Fruit fly (Drosophila melanogaster) whole organism: Measurements from ENCODE around the gene ppk27.

Experiments
- EcR ChIP-seq, 2 experiments: fragments of >200 bp; optimal IDR thresholded peaks; 2 replicates each; lab custom pipeline; 2017; ENCODE audit warnings: missing biosample characterization in 2 of 2, missing genetic modification characterization in 2 of 2, missing genetic modification reagents in 2 of 2
- pan ChIP-seq: fragments of >200 bp; optimal IDR thresholded peaks from 2 replicates; lab custom pipeline; 2017
- psq ChIP-seq: fragments of >200 bp; optimal IDR thresholded peaks from 2 replicates; lab custom pipeline; 2017
- usp ChIP-seq: fragments of >200 bp; optimal IDR thresholded peaks from 2 replicates; lab custom pipeline; 2017; ENCODE audit warnings: missing biosample characterization, missing genetic modification characterization, mixed read lengths

- TF ChIP-seq usp (GFP tag; lab: Kevin White, UChicago), result no peak
- peak; percentile 45 for TF ChIP-seq pan
- no peak for TF ChIP-seq psq (lab: Kevin White, UChicago)
- no peak for TF ChIP-seq EcR (GFP tag; optimal IDR thresholded peaks at IDR 0.05; lab: Kevin White, UChicago)
Observed at dm6 chr3L:3787595-3788151, 32.7 kb upstream of the ppk27 start.
